Worm (Caenorhabditis elegans) whole organism, late embryonic: ENCODE results near the gene mboa-6.
"Not testable (repeated sequence)": the region's sequence is repeated elsewhere in the genome, so short reads cannot be mapped to it uniquely, and the experiment has no call there.

Experiments used
- ceh-45 ChIP-seq: fragments of 200-800 bp; sonication (Bioruptor generic); IDR thresholded peaks from 2 replicates; pipeline ENCODE4 v1.3.6; 2022; ENCODE audit warnings: missing genetic modification reagents, missing genetic modification characterization, missing compliant biosample characterization
- hlh-13 ChIP-seq: fragments of 200-800 bp; sonication (Bioruptor generic); optimal IDR thresholded peaks from 2 replicates; lab custom pipeline; 2018; ENCODE audit warnings: mild to moderate bottlenecking, missing genetic modification characterization, missing compliant biosample characterization
- pha-4 ChIP-seq: fragments of 150-350 bp; optimal IDR thresholded peaks from 2 replicates; lab custom pipeline; 2018; ENCODE audit warnings: missing biosample characterization, missing genetic modification reagents, missing genetic modification characterization
- sox-4 ChIP-seq: sonication (generic microtip); optimal IDR thresholded peaks from 2 replicates; lab custom pipeline; 2017; ENCODE audit warnings: mild to moderate bottlenecking, missing genetic modification characterization, inconsistent platforms, missing compliant biosample characterization

ce11 chrIII:1965161-1965560 is 3.4 kb upstream of the mboa-6 start:
- TF ChIP-seq hlh-13 (GFP tag; lab: Kevin White, UChicago); sox-4 (tag; lab: Kevin White, UChicago); ceh-45; pha-4: not testable (repeated sequence)
